Worm (Caenorhabditis elegans) whole organism, L4 larva: ENCODE measurements around the gene exl-1.

Experiments
- F37D6.2 ChIP-seq: sonication (generic microtip); optimal IDR thresholded peaks from 2 replicates; lab custom pipeline; 2016; ENCODE audit warnings: mild to moderate bottlenecking, missing genetic modification characterization, missing compliant biosample characterization
- R02D3.7 ChIP-seq: fragments of 150-350 bp; sonication (generic microtip); optimal IDR thresholded peaks from 3 replicates; lab custom pipeline; 2014; ENCODE audit warnings: missing biosample characterization, missing genetic modification characterization
- T20F7.1 ChIP-seq: fragments of 200-800 bp; sonication (Bioruptor generic); optimal IDR thresholded peaks from 2 replicates; lab custom pipeline; 2018; ENCODE audit warnings: mild to moderate bottlenecking, missing genetic modification characterization, missing compliant biosample characterization
- T26A8.4 ChIP-seq: fragments of 200-800 bp; sonication (Bioruptor generic); IDR thresholded peaks from 2 replicates; pipeline ENCODE4 v1.3.6; 2022; ENCODE audit warnings: missing genetic modification characterization, missing compliant biosample characterization
- Y48G9A.11 ChIP-seq: fragments of 200-800 bp; sonication (Bioruptor generic); IDR thresholded peaks from 2 replicates; pipeline ENCODE4 v1.3.6; 2022; ENCODE audit warnings: missing genetic modification reagents, missing genetic modification characterization, missing compliant biosample characterization
- Y5F2A.4 ChIP-seq: fragments of 200-800 bp; sonication (Bioruptor generic); optimal IDR thresholded peaks from 2 replicates; lab custom pipeline; 2018; ENCODE audit warnings: mild to moderate bottlenecking, missing genetic modification characterization, missing compliant biosample characterization
- ZK546.5 ChIP-seq, 2 experiments: sonication (generic microtip); optimal IDR thresholded peaks; 2 replicates each; lab custom pipeline; 2017; ENCODE audit warnings: missing biosample characterization in 2 of 2, missing genetic modification characterization in 2 of 2
- aha-1 ChIP-seq: fragments of 150-350 bp; peaks from one replicate; lab custom pipeline; 2014; ENCODE audit warnings: missing biosample characterization, missing genetic modification characterization
- aly-2 ChIP-seq: sonication (generic microtip); optimal IDR thresholded peaks from 2 replicates; lab custom pipeline; 2018; ENCODE audit warnings: missing biosample characterization, missing genetic modification characterization
- ama-1 ChIP-seq: fragments of 150-350 bp; optimal IDR thresholded peaks from 2 replicates; lab custom pipeline; 2014; ENCODE audit warnings: inconsistent platforms, mixed read lengths
- arid-1 ChIP-seq: fragments of 200-800 bp; sonication (Bioruptor generic); conservative IDR thresholded peaks from 2 replicates; pipeline ENCODE4 v1.3.6; 2022; ENCODE audit warnings: missing genetic modification reagents, missing genetic modification characterization, missing compliant biosample characterization
- ceh-20 ChIP-seq: fragments of 200-800 bp; sonication (Bioruptor generic); IDR thresholded peaks from 2 replicates; pipeline ENCODE4 v1.3.6; 2022; ENCODE audit warnings: missing genetic modification reagents, missing genetic modification characterization, missing compliant biosample characterization
- ceh-28 ChIP-seq: fragments of 150-350 bp; optimal IDR thresholded peaks from 2 replicates; lab custom pipeline; 2014; ENCODE audit warnings: missing biosample characterization, missing genetic modification reagents, missing genetic modification characterization
- ces-1 ChIP-seq: fragments of 150-350 bp; sonication (generic microtip); optimal IDR thresholded peaks from 4 replicates; lab custom pipeline; 2014; ENCODE audit warnings: missing biosample characterization, missing genetic modification reagents, missing genetic modification characterization
- daf-16 ChIP-seq, 3 experiments: sonication (generic microtip); optimal IDR thresholded peaks; 2 replicates each; lab custom pipeline; 2016 to 2017; ENCODE audit warnings: missing genetic modification characterization in 3 of 3, missing genetic modification reagents in 3 of 3, mild to moderate bottlenecking in 2 of 3, missing compliant biosample characterization in 2 of 3, missing biosample characterization in 1 of 3, moderate library complexity in 1 of 3
- dmd-6 ChIP-seq: fragments of 200-800 bp; sonication (Bioruptor generic); IDR thresholded peaks from 2 replicates; pipeline ENCODE4 v1.3.6; 2022; ENCODE audit warnings: missing genetic modification reagents, missing genetic modification characterization, missing compliant biosample characterization
- dpl-1 ChIP-seq: fragments of 150-350 bp; optimal IDR thresholded peaks from 2 replicates; lab custom pipeline; 2014; ENCODE audit warnings: missing biosample characterization, missing genetic modification reagents, missing genetic modification characterization
- duxl-1 ChIP-seq: sonication (generic microtip); optimal IDR thresholded peaks from 2 replicates; lab custom pipeline; 2016; ENCODE audit warnings: mild to moderate bottlenecking, missing genetic modification characterization, moderate library complexity, missing compliant biosample characterization; ENCODE audit not compliant: poor library complexity
- dve-1 ChIP-seq: sonication (generic microtip); optimal IDR thresholded peaks from 2 replicates; lab custom pipeline; 2017; ENCODE audit warnings: antibody characterized with exemption, mild to moderate bottlenecking, missing genetic modification characterization, missing compliant biosample characterization; ENCODE audit not compliant: insufficient read depth
- egl-27 ChIP-seq: sonication (generic microtip); optimal IDR thresholded peaks from 3 replicates; lab custom pipeline; 2017; ENCODE audit warnings: missing biosample characterization, missing genetic modification reagents, missing genetic modification characterization
- fkh-10 ChIP-seq: fragments of 150-350 bp; optimal IDR thresholded peaks from 2 replicates; lab custom pipeline; 2014; ENCODE audit warnings: missing biosample characterization, missing genetic modification reagents, missing genetic modification characterization
- hif-1 ChIP-seq, 2 experiments: sonication (generic microtip); optimal IDR thresholded peaks; 2 replicates each; lab custom pipeline; 2016 to 2017; ENCODE audit warnings: missing compliant biosample characterization in 2 of 2, missing genetic modification characterization in 2 of 2, missing genetic modification reagents in 2 of 2, missing genotype in 2 of 2, mild to moderate bottlenecking in 1 of 2
- hlh-11 ChIP-seq: fragments of 200-800 bp; sonication (Bioruptor generic); optimal IDR thresholded peaks from 2 replicates; lab custom pipeline; 2018; ENCODE audit warnings: mild to moderate bottlenecking, missing genetic modification characterization, missing compliant biosample characterization
- hlh-30 ChIP-seq: sonication (generic microtip); optimal IDR thresholded peaks from 2 replicates; lab custom pipeline; 2017; ENCODE audit warnings: antibody characterized with exemption, mild to moderate bottlenecking, missing genetic modification characterization, missing compliant biosample characterization; ENCODE audit not compliant: insufficient read depth
- hmg-1.1 ChIP-seq: fragments of 200-800 bp; sonication (Bioruptor generic); IDR thresholded peaks from 2 replicates; pipeline ENCODE4 v1.3.6; 2022; ENCODE audit warnings: missing genetic modification reagents, missing genetic modification characterization, missing compliant biosample characterization
- jun-1 ChIP-seq: fragments of 150-350 bp; optimal IDR thresholded peaks from 2 replicates; lab custom pipeline; 2014; ENCODE audit warnings: missing biosample characterization, missing genetic modification reagents, missing genetic modification characterization
- lin-13 ChIP-seq: fragments of 150-350 bp; optimal IDR thresholded peaks from 2 replicates; lab custom pipeline; 2014; ENCODE audit warnings: missing biosample characterization, missing genetic modification reagents, missing genetic modification characterization
- lin-15B ChIP-seq: fragments of 150-350 bp; sonication (generic microtip); optimal IDR thresholded peaks from 3 replicates; lab custom pipeline; 2014; ENCODE audit warnings: missing biosample characterization, missing genetic modification characterization
- lin-38 ChIP-seq: fragments of 200-800 bp; sonication (Bioruptor generic); IDR thresholded peaks from 2 replicates; pipeline ENCODE4 v1.3.6; 2022; ENCODE audit warnings: missing genetic modification reagents, missing genetic modification characterization, missing compliant biosample characterization
- lsy-2 ChIP-seq, 2 experiments: fragments of 150-350 bp in 1 of 2; sonication (generic microtip) in 1 of 2; optimal IDR thresholded peaks; 2 replicates each; lab custom pipeline; 2014 to 2017; ENCODE audit warnings: missing biosample characterization in 2 of 2, missing genetic modification characterization in 2 of 2
- mep-1 ChIP-seq: fragments of 150-350 bp; sonication (generic microtip); optimal IDR thresholded peaks from 3 replicates; lab custom pipeline; 2014; ENCODE audit warnings: missing biosample characterization, missing genetic modification characterization
- mes-2 ChIP-seq: sonication (generic microtip); optimal IDR thresholded peaks from 2 replicates; lab custom pipeline; 2016; ENCODE audit warnings: missing genotype, mild to moderate bottlenecking, missing genetic modification characterization, missing compliant biosample characterization; ENCODE audit not compliant: poor library complexity, severe bottlenecking
- mxl-3 ChIP-seq: fragments of 200-800 bp; sonication (Bioruptor generic); optimal IDR thresholded peaks from 2 replicates; lab custom pipeline; 2018; ENCODE audit warnings: mild to moderate bottlenecking, missing genetic modification characterization, missing compliant biosample characterization
- nhr-102 ChIP-seq: sonication (generic microtip); optimal IDR thresholded peaks from 2 replicates; lab custom pipeline; 2016; ENCODE audit warnings: mild to moderate bottlenecking, missing genetic modification characterization, moderate library complexity, missing compliant biosample characterization
- nhr-11 ChIP-seq: fragments of 150-350 bp; optimal IDR thresholded peaks from 2 replicates; lab custom pipeline; 2014; ENCODE audit warnings: missing biosample characterization, missing genetic modification characterization
- nhr-28 ChIP-seq: fragments of 150-350 bp; optimal IDR thresholded peaks from 2 replicates; lab custom pipeline; 2014; ENCODE audit warnings: missing biosample characterization, missing genetic modification characterization
- nhr-48 ChIP-seq: sonication (generic microtip); optimal IDR thresholded peaks from 2 replicates; lab custom pipeline; 2016; ENCODE audit warnings: mild to moderate bottlenecking, missing genetic modification characterization, missing compliant biosample characterization
- nhr-6 ChIP-seq: fragments of 150-350 bp; optimal IDR thresholded peaks from 2 replicates; lab custom pipeline; 2014; ENCODE audit warnings: missing biosample characterization, missing genetic modification characterization
- nhr-77 ChIP-seq: fragments of 150-350 bp; optimal IDR thresholded peaks from 2 replicates; lab custom pipeline; 2014; ENCODE audit warnings: missing biosample characterization, missing genetic modification characterization
- pha-4 ChIP-seq, 2 experiments: fragments of 150-350 bp in 1 of 2; fragments of 200-800 bp in 1 of 2; sonication (Bioruptor generic) in 1 of 2; IDR thresholded peaks in 1 of 2; optimal IDR thresholded peaks in 1 of 2; 2 replicates each; pipeline versions ENCODE4 v1.3.6 to Lab custom; 2014 to 2022; ENCODE audit warnings: missing genetic modification characterization in 2 of 2, missing genetic modification reagents in 2 of 2, missing biosample characterization in 1 of 2, missing compliant biosample characterization in 1 of 2
- rbr-2 ChIP-seq: sonication (generic microtip); optimal IDR thresholded peaks from 2 replicates; lab custom pipeline; 2016; ENCODE audit warnings: missing genotype, missing genetic modification characterization, missing compliant biosample characterization
- saeg-2 ChIP-seq: fragments of 200-800 bp; sonication (Bioruptor generic); IDR thresholded peaks from 2 replicates; pipeline ENCODE4 v1.3.6; 2022; ENCODE audit warnings: missing genetic modification reagents, missing genetic modification characterization, missing compliant biosample characterization
- set-16 ChIP-seq: fragments of 200-800 bp; sonication (Bioruptor generic); IDR thresholded peaks from 2 replicates; pipeline ENCODE4 v1.3.6; 2022; ENCODE audit warnings: missing genetic modification reagents, missing genetic modification characterization, missing compliant biosample characterization
- tra-1 ChIP-seq: fragments of 200-800 bp; sonication (Bioruptor generic); IDR thresholded peaks from 2 replicates; pipeline ENCODE4 v1.3.6; 2022; ENCODE audit warnings: missing genetic modification reagents, missing genetic modification characterization, missing compliant biosample characterization
- zip-2 ChIP-seq: fragments of 150-350 bp; optimal IDR thresholded peaks from 2 replicates; lab custom pipeline; 2014; ENCODE audit warnings: missing biosample characterization, missing genetic modification characterization

The exl-1 gene

ce11 chrII:14404266-14404665, 9.0 kb downstream of the exl-1 start (continued):
- TF ChIP-seq aha-1 (peak; percentile 98), nhr-6 (tag; lab: Kevin White, UChicago) (peak; percentile 82), hmg-1.1 (no peak)

ce11 chrII:14401098-14401497, 12.2 kb downstream of the exl-1 start:
- TF ChIP-seq T20F7.1: no peak
- TF ChIP-seq mes-2 (tag; lab: Kevin White, UChicago): peak; percentile 69
- TF ChIP-seq ama-1 (lab: Kevin White, UChicago): peak; percentile 36

- peak; percentile 55 for TF ChIP-seq ces-1 (GFP tag; lab: Kevin White, UChicago)
- peak; percentile 77 for TF ChIP-seq hmg-1.1
- no peak for TF ChIP-seq Y5F2A.4 (GFP tag; lab: Kevin White, UChicago)
- peak; percentile 85 for TF ChIP-seq nhr-6 (tag; lab: Kevin White, UChicago)
- no peak for TF ChIP-seq zip-2 (tag; lab: Kevin White, UChicago)
- peak; percentile 87 for TF ChIP-seq mxl-3
- no peak for TF ChIP-seq set-16 (GFP tag; lab: Robert Waterston, UW)
- TF ChIP-seq mes-2 (tag; lab: Kevin White, UChicago): peak; percentile 99
- TF ChIP-seq ama-1 (lab: Kevin White, UChicago): peak; percentile 39
- no peak for TF ChIP-seq duxl-1
- no peak for TF ChIP-seq ceh-20 (GFP tag; lab: Robert Waterston, UW)
- TF ChIP-seq nhr-28 (tag; lab: Kevin White, UChicago): peak; percentile 86
- TF ChIP-seq jun-1: peak; percentile 52
- TF ChIP-seq T20F7.1: no peak
- TF ChIP-seq egl-27 (tag; lab: Kevin White, UChicago): no peak
- TF ChIP-seq nhr-48 (tag; lab: Kevin White, UChicago): peak; percentile 30
- peak in 1 of 2 experiments; percentile 82 for TF ChIP-seq hif-1 (tag; optimal IDR thresholded peaks at IDR 0.05; lab: Kevin White, UChicago)
- peak; percentile 47; the same call in 1 of the 2 replicates for TF ChIP-seq pha-4 (GFP tag; IDR thresholded peaks at IDR 0.05; lab: Robert Waterston, UW)
- TF ChIP-seq pha-4 (tag; optimal IDR thresholded peaks at IDR 0.05; lab: Kevin White, UChicago): no peak
- TF ChIP-seq nhr-77: peak; percentile 99
- TF ChIP-seq hlh-30: peak; percentile 99
- no peak for TF ChIP-seq ZK546.5 (tag; optimal IDR thresholded peaks at IDR 0.05; lab: Kevin White, UChicago)
- TF ChIP-seq Y48G9A.11 (GFP tag; lab: Robert Waterston, UW): no peak
- 0 out of 2 replicates have a peak, but pooled peaks have one; percentile 6 for TF ChIP-seq arid-1 (GFP tag; lab: Robert Waterston, UW)
- TF ChIP-seq lsy-2 (tag; optimal IDR thresholded peaks at IDR 0.05; lab: Kevin White, UChicago): peak; percentile 47 to 94
- TF ChIP-seq dmd-6 (GFP tag; lab: Robert Waterston, UW): peak; percentile 63
- no peak for TF ChIP-seq tra-1 (GFP tag; lab: Robert Waterston, UW)
- peak in 1 of 2 experiments; percentile 38 for TF ChIP-seq daf-16 (GFP tag; optimal IDR thresholded peaks at IDR 0.05; lab: Kevin White, UChicago)
- peak; percentile 79 for TF ChIP-seq daf-16 (tag; optimal IDR thresholded peaks at IDR 0.05; lab: Kevin White, UChicago)
- TF ChIP-seq F37D6.2: peak; percentile 61
- peak; percentile 48 for TF ChIP-seq fkh-10
- TF ChIP-seq lin-13: peak; percentile 65
- TF ChIP-seq rbr-2: peak; percentile 77
- peak; percentile 82 for TF ChIP-seq hlh-11
- TF ChIP-seq lin-38 (GFP tag; lab: Robert Waterston, UW): peak; percentile 96
- no peak for TF ChIP-seq aly-2
- peak; percentile 76 for TF ChIP-seq nhr-11 (tag; lab: Kevin White, UChicago)
- peak; percentile 83 for TF ChIP-seq dpl-1 (GFP tag; lab: Kevin White, UChicago)
- TF ChIP-seq T26A8.4 (GFP tag; lab: Robert Waterston, UW): peak; percentile 50
- peak; percentile 56 for TF ChIP-seq nhr-102 (tag; lab: Kevin White, UChicago)
- peak; percentile 8 for TF ChIP-seq R02D3.7
- peak; percentile 97 for TF ChIP-seq aha-1
- peak; percentile 93 for TF ChIP-seq dve-1 (tag; lab: Kevin White, UChicago)
- TF ChIP-seq ceh-28: peak; percentile 19
- TF ChIP-seq mep-1: peak; percentile 91
- TF ChIP-seq lin-15B (tag; lab: Kevin White, UChicago): peak; percentile 51
- TF ChIP-seq saeg-2: no peak
Observed at ce11 chrII:14399595-14399994, 13.7 kb downstream of the exl-1 start.
